Worm (Caenorhabditis elegans) whole organism, late embryonic: ENCODE data around the gene Y51H4A.24.

Experiments
- ets-4 ChIP-seq: sonication (generic microtip); optimal IDR thresholded peaks from 2 replicates; lab custom pipeline; 2016; ENCODE audit warnings: missing genetic modification characterization, missing compliant biosample characterization
- odd-2 ChIP-seq: sonication (generic microtip); optimal IDR thresholded peaks from 2 replicates; lab custom pipeline; 2017; ENCODE audit warnings: antibody characterized with exemption, mild to moderate bottlenecking, missing genetic modification characterization, missing compliant biosample characterization

- no peak for TF ChIP-seq odd-2 (tag; lab: Kevin White, UChicago)
- TF ChIP-seq ets-4 (tag; lab: Kevin White, UChicago): no peak
Measured at ce11 chrIV:16696422-16696821, 44.2 kb downstream of the Y51H4A.24 start.
